Worm (Caenorhabditis elegans) whole organism, mixed stage, embryonic: ENCODE measurements around the gene H40L08.9.

Experiments used
- blmp-1 ChIP-seq: fragments of 150-350 bp; optimal IDR thresholded peaks from 2 replicates; lab custom pipeline; 2014; ENCODE audit warnings: missing biosample characterization, missing genetic modification characterization
- ces-1 ChIP-seq: fragments of 150-350 bp; optimal IDR thresholded peaks from 2 replicates; lab custom pipeline; 2014; ENCODE audit warnings: missing biosample characterization, missing genetic modification reagents, missing genetic modification characterization
- elt-1 ChIP-seq: sonication (generic microtip); optimal IDR thresholded peaks from 2 replicates; lab custom pipeline; 2017; ENCODE audit warnings: missing genetic modification characterization, mild to moderate bottlenecking, missing compliant biosample characterization, antibody characterized with exemption, moderate library complexity, borderline replicate concordance; ENCODE audit not compliant: insufficient read depth
- lin-13 ChIP-seq: fragments of 150-350 bp; optimal IDR thresholded peaks from 2 replicates; lab custom pipeline; 2014; ENCODE audit warnings: missing biosample characterization, missing genetic modification characterization
- lsy-2 ChIP-seq: fragments of 150-350 bp; optimal IDR thresholded peaks from 2 replicates; lab custom pipeline; 2014; ENCODE audit warnings: missing biosample characterization, missing genetic modification characterization
- nhr-2 ChIP-seq: fragments of 150-350 bp; optimal IDR thresholded peaks from 2 replicates; lab custom pipeline; 2014; ENCODE audit warnings: missing biosample characterization, missing genetic modification characterization
- nhr-237 ChIP-seq: fragments of 150-350 bp; optimal IDR thresholded peaks from 2 replicates; lab custom pipeline; 2014; ENCODE audit warnings: missing biosample characterization, missing genetic modification characterization
- nhr-76 ChIP-seq: sonication (generic microtip); optimal IDR thresholded peaks from 2 replicates; lab custom pipeline; 2017; ENCODE audit warnings: missing biosample characterization, missing genetic modification characterization
- sptf-1 ChIP-seq: sonication (generic microtip); optimal IDR thresholded peaks from 2 replicates; lab custom pipeline; 2017; ENCODE audit warnings: mild to moderate bottlenecking, missing genetic modification characterization, moderate library complexity, missing compliant biosample characterization
- tbx-8 ChIP-seq: fragments of 200-800 bp; sonication (Bioruptor generic); optimal IDR thresholded peaks from 2 replicates; lab custom pipeline; 2018; ENCODE audit warnings: mild to moderate bottlenecking, missing genetic modification characterization, moderate library complexity, missing compliant biosample characterization
- unc-39 ChIP-seq: fragments of 150-350 bp; optimal IDR thresholded peaks from 2 replicates; lab custom pipeline; 2014; ENCODE audit warnings: missing biosample characterization, missing genetic modification characterization
- unc-62 ChIP-seq: fragments of 150-350 bp; optimal IDR thresholded peaks from 2 replicates; lab custom pipeline; 2014; ENCODE audit warnings: missing biosample characterization, missing genetic modification reagents, missing genetic modification characterization

ce11 chrX:15115748-15116147 is 39.5 kb upstream of the H40L08.9 start:
- TF ChIP-seq lsy-2 (tag; lab: Kevin White, UChicago) = no peak
- TF ChIP-seq sptf-1 (tag; lab: Kevin White, UChicago) = no peak
- no peak for TF ChIP-seq unc-39
- no peak for TF ChIP-seq elt-1 (tag; lab: Kevin White, UChicago)
- no peak for TF ChIP-seq nhr-237 (tag; lab: Kevin White, UChicago)
- no peak for TF ChIP-seq ces-1 (GFP tag; lab: Kevin White, UChicago)
- no peak for TF ChIP-seq unc-62 (GFP tag; lab: Kevin White, UChicago)
- no peak for TF ChIP-seq tbx-8 (GFP tag; lab: Kevin White, UChicago)
- no peak for TF ChIP-seq nhr-2 (tag; lab: Kevin White, UChicago)
- no peak for TF ChIP-seq blmp-1 (tag; lab: Kevin White, UChicago)
- TF ChIP-seq nhr-76 (tag; lab: Kevin White, UChicago) = no peak
- TF ChIP-seq lin-13 = no peak
